Worm (Caenorhabditis elegans): ENCODE data around the gene F01G4.6.

F01G4.6 gene

ce11 chrIV:11125604-11126003 is 23.7 kb downstream of the F01G4.6 start (continued):
- TF ChIP-seq snu-23 (GFP tag; optimal IDR thresholded peaks at IDR 0.05): peak; percentile 25
- TF ChIP-seq fkh-10 (GFP tag; optimal IDR thresholded peaks at IDR 0.05): no peak

- TF ChIP-seq nhr-20 (tag; optimal IDR thresholded peaks at IDR 0.05) (peak; percentile 37), unc-130 (tag; optimal IDR thresholded peaks at IDR 0.05) (no peak), nhr-90 (tag; optimal IDR thresholded peaks at IDR 0.05; ENCODE audit: poor library complexity) (no peak), lsy-2 (tag; optimal IDR thresholded peaks at IDR 0.05) (peak; percentile 65 to 76), F16B12.6 (tag; optimal IDR thresholded peaks at IDR 0.05) (peak; percentile 10), ets-5 (GFP tag; IDR thresholded peaks at IDR 0.05) (no peak), nhr-47 (tag; optimal IDR thresholded peaks at IDR 0.05) (peak; percentile 38), nhr-84 (tag; optimal IDR thresholded peaks at IDR 0.05) (no peak), ama-1 (optimal IDR thresholded peaks at IDR 0.05) (no peak), sup-37 (GFP tag; optimal IDR thresholded peaks at IDR 0.05) (no peak), zag-1 (tag; optimal IDR thresholded peaks at IDR 0.05) (no peak), lin-13 (GFP tag; optimal IDR thresholded peaks at IDR 0.05) (no peak), alr-1 (tag; optimal IDR thresholded peaks at IDR 0.05; ENCODE audit: borderline replicate concordance) (no peak), mdl-1 (tag; optimal IDR thresholded peaks at IDR 0.05) (peak in 1 of 2 experiments; percentile 5), snu-23 (GFP tag; optimal IDR thresholded peaks at IDR 0.05) (peak; percentile 62), unc-30 (tag; optimal IDR thresholded peaks at IDR 0.05) (no peak), ceh-8 (GFP tag; optimal IDR thresholded peaks at IDR 0.05) (peak; percentile 14), C16A3.4 (tag; optimal IDR thresholded peaks at IDR 0.05) (no peak), nhr-28 (tag; optimal IDR thresholded peaks at IDR 0.05) (no peak), pqm-1 (tag; optimal IDR thresholded peaks at IDR 0.05) (no peak), unc-62 (GFP tag; optimal IDR thresholded peaks at IDR 0.05) (no peak), egl-13 (tag; optimal IDR thresholded peaks at IDR 0.05) (no peak), fos-1 (tag; optimal IDR thresholded peaks at IDR 0.05) (no peak), Y116A8C.19 (tag; optimal IDR thresholded peaks at IDR 0.05; ENCODE audit: borderline replicate concordance) (no peak), lin-15B (tag; optimal IDR thresholded peaks at IDR 0.05) (peak; percentile 33), nhr-85 (tag) (no peak), fkh-4 (tag; optimal IDR thresholded peaks at IDR 0.05; ENCODE audit: borderline replicate concordance) (no peak), grh-1 (GFP tag; IDR thresholded peaks at IDR 0.05) (peak; percentile 30; the same call in 1 of the 2 replicates), nhr-11 (tag; optimal IDR thresholded peaks at IDR 0.05) (no peak), vab-15 (tag; optimal IDR thresholded peaks at IDR 0.05) (no peak), unc-98 (GFP tag; IDR thresholded peaks at IDR 0.05) (no peak), egl-27 (tag; optimal IDR thresholded peaks at IDR 0.05) (no peak), hlh-17 (GFP tag; optimal IDR thresholded peaks at IDR 0.05; ENCODE audit: borderline replicate concordance) (no peak), ceh-88 (GFP tag; IDR thresholded peaks at IDR 0.05) (no peak), nhr-71 (tag; optimal IDR thresholded peaks at IDR 0.05) (peak; percentile 61), nhr-237 (tag; optimal IDR thresholded peaks at IDR 0.05) (no peak), ceh-82 (tag; optimal IDR thresholded peaks at IDR 0.05) (peak in 1 of 3 experiments; percentile 43), aha-1 (tag; optimal IDR thresholded peaks at IDR 0.05) (no peak), elt-3 (tag; optimal IDR thresholded peaks at IDR 0.05) (no peak), C34B4.2 (tag; optimal IDR thresholded peaks at IDR 0.05) (no peak), snpc-4 (tag; optimal IDR thresholded peaks at IDR 0.05) (no peak), dsc-1 (tag; optimal IDR thresholded peaks at IDR 0.05) (peak; percentile 41), efl-1 (optimal IDR thresholded peaks at IDR 0.05) (peak; percentile 55 to 69), efl-1 (GFP tag; optimal IDR thresholded peaks at IDR 0.05 in 1 of 2) (peak in 1 of 2 experiments; percentile 92), fkh-10 (GFP tag; optimal IDR thresholded peaks at IDR 0.05) (no peak), rnt-1 (tag; optimal IDR thresholded peaks at IDR 0.05) (peak; percentile 64), tlp-1 (tag; optimal IDR thresholded peaks at IDR 0.05) (no peak), hpl-2 (GFP tag; optimal IDR thresholded peaks at IDR 0.05) (no peak), jun-1 (tag; optimal IDR thresholded peaks at IDR 0.05) (peak; percentile 3), lir-3 (tag; optimal IDR thresholded peaks at IDR 0.05; ENCODE audit: poor library complexity) (no peak), fkh-8 (tag; optimal IDR thresholded peaks at IDR 0.05) (peak; percentile 14), lin-39 (tag; optimal IDR thresholded peaks at IDR 0.05) (no peak)
These were observed 24.1 kb downstream of the F01G4.6 start for ce11 chrIV:11125200-11125599.

All from whole organism, L1 larva.